Fruit fly (Drosophila melanogaster): Measurements from ENCODE around the gene CG8281.

The CG8281 gene

dm6 chr3L:7940558-7941238 lies 28.4 kb downstream of the CG8281 start:
- TF ChIP-seq acj6 (GFP tag; optimal IDR thresholded peaks at IDR 0.05) (no peak), CG8119 (GFP tag; IDR thresholded peaks at IDR 0.05) (no peak), Hr4 (GFP tag; optimal IDR thresholded peaks at IDR 0.05) (no peak), Sox14 (GFP tag; optimal IDR thresholded peaks at IDR 0.05) (no peak), Hr39 (GFP tag; optimal IDR thresholded peaks at IDR 0.05) (no peak), pdm3 (GFP tag; optimal IDR thresholded peaks at IDR 0.05) (no peak), Eip78C (GFP tag) (no peak), vri (GFP tag; optimal IDR thresholded peaks at IDR 0.05) (peak; percentile 40)

- TF ChIP-seq fkh (GFP tag; optimal IDR thresholded peaks at IDR 0.05), result peak; percentile 66
- no peak for TF ChIP-seq lz (GFP tag; optimal IDR thresholded peaks at IDR 0.05)
Measured at dm6 chr3L:7941514-7941913, 29.3 kb downstream of the CG8281 start.

DNA sequence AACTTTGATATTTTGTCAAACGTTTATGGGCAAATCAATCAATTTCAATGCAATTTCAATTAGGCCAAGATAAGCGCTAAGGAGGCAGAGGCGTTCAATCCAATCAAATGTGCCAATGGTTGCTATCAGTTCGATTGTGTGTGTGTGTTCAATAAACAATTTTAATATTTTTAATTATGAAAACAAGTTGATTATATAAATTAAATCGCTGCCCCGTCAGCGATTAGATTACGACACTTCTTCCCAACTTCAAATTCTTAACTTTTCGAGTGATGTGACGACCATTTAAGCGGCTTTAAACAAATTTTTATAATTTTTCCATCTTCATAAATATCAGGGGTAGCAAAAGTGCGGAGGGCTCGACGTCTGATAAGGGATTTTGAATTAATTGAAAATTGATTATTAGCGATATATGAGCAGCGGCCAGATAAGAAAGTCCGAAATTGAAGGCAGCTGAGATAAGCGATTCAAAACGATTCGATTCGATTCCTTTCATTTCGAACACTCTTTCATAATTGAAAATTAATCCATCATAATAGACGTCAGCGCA lies 30.2 kb downstream of the CG8281 start:
- TF ChIP-seq CG6808 (GFP tag; optimal IDR thresholded peaks at IDR 0.05) (no peak), CG7368 (GFP tag; optimal IDR thresholded peaks at IDR 0.05) (no peak), salr (GFP tag; optimal IDR thresholded peaks at IDR 0.05) (no peak), CG16779 (tag; optimal IDR thresholded peaks at IDR 0.05) (no peak), vri (GFP tag; optimal IDR thresholded peaks at IDR 0.05) (peak; percentile 71), svp (GFP tag) (peak; percentile 63), lz (GFP tag; optimal IDR thresholded peaks at IDR 0.05) (no peak), CG11902 (GFP tag; optimal IDR thresholded peaks at IDR 0.05) (no peak), Sox14 (GFP tag; optimal IDR thresholded peaks at IDR 0.05) (no peak), net (GFP tag; optimal IDR thresholded peaks at IDR 0.05) (no peak), CG8632 (GFP tag; optimal IDR thresholded peaks at IDR 0.05) (no peak), Met (GFP tag; optimal IDR thresholded peaks at IDR 0.05) (no peak), spab (GFP tag; optimal IDR thresholded peaks at IDR 0.05) (no peak), Ets21C (GFP tag; optimal IDR thresholded peaks at IDR 0.05) (no peak), dsx (GFP tag; optimal IDR thresholded peaks at IDR 0.05; ENCODE audit: poor library complexity, severe bottlenecking) (no peak), cyc (GFP tag; optimal IDR thresholded peaks at IDR 0.05) (no peak), CG6792 (GFP tag; optimal IDR thresholded peaks at IDR 0.05) (no peak)

DNA sequence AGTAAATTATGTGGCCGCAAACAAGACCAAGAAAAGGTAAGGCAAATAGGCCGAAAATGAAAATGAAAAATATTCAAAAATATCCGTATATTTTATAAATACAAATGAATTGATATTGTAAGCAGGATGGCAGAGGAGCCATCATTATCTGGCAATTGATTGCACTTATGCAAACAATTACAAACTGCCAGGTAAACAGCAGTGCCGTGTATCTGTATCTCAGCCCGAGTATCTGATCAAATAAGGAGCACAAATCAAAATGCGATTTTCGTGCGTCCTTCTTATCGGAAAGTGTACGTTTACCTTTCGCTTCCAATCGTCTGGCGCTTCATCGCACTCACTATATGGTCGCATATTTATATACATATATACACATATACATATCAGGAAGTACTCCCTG lies 30.8 kb downstream of the CG8281 start:
- TF ChIP-seq Eip78C (GFP tag) (peak; percentile 61), esn (GFP tag; optimal IDR thresholded peaks at IDR 0.05) (peak; percentile 23), CG8119 (GFP tag; IDR thresholded peaks at IDR 0.05) (no peak), fkh (GFP tag; optimal IDR thresholded peaks at IDR 0.05) (peak; percentile 58), achi (GFP tag; optimal IDR thresholded peaks at IDR 0.05) (no peak)

dm6 chr3L:7943950-7944349 lies 31.7 kb downstream of the CG8281 start:
- TF ChIP-seq Eip78C (GFP tag) (peak; percentile 27), Sox102F (GFP tag; optimal IDR thresholded peaks at IDR 0.05) (no peak), vri (GFP tag; optimal IDR thresholded peaks at IDR 0.05) (peak; percentile 17)

DNA sequence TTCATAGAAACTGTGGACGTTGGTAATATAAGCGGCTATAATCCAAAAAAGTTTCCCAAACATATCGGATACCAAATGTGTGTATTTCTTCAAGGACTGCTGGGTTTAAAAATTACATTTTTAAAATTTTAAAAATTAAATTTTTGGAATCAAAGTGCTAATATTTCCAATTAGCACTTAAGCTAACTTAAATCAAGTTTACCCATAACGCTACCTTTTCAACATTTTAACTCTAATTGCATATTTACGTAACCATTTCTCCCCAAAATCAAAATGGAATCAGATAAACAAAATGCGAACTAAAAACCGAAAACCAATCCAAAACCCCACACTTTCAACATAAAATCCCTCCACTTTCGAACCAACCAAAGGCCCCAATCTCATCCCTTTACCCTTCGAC lies 34.0 kb downstream of the CG8281 start, which contains the start of gene CG43880:
Gene CG43880 (minus strand): TSS at position 101 of the 400 bp plus-strand sequence.
- TF ChIP-seq Ets96B (tag; optimal IDR thresholded peaks at IDR 0.05) (no peak), salr (GFP tag; optimal IDR thresholded peaks at IDR 0.05) (no peak), Hr38 (GFP tag; optimal IDR thresholded peaks at IDR 0.05) (no peak), CG6163 (GFP tag; IDR thresholded peaks at IDR 0.05) (no peak), dsx (GFP tag; optimal IDR thresholded peaks at IDR 0.05; ENCODE audit: poor library complexity, severe bottlenecking) (no peak), CG3919 (GFP tag; optimal IDR thresholded peaks at IDR 0.05) (no peak)

Data from whole organism, prepupa.